Worm (Caenorhabditis elegans): Measurements from ENCODE around the gene C16D9.8.

DNA sequence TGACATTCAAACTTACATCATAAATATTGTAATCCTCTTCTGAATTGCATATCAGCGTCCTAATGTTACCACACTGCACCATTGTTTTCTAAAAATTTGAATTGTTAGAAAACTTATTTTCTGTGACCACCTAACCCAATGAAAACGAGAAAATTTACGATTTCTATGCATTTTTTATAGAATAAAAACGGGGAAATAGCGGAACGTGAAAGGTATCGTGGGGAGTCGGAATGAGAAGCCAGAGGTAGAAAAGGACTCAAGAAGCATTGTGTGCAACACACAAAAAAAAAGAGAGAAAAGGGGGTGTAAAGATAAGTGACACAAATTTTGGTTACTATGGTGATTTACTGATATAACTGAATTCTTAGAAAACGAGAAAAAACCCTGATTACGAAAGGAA, 13.2 kb downstream of the C16D9.8 start, which contains the start of gene C16D9.6:
- TF ChIP-seq gmeb-2 (tag; optimal IDR thresholded peaks at IDR 0.05): no peak
- no peak for TF ChIP-seq hlh-30 (tag; optimal IDR thresholded peaks at IDR 0.05; ENCODE audit: insufficient read depth)
- no peak for TF ChIP-seq zip-5 (tag; optimal IDR thresholded peaks at IDR 0.05)
- no peak for TF ChIP-seq nhr-11 (tag; optimal IDR thresholded peaks at IDR 0.05)
- TF ChIP-seq dve-1 (tag; optimal IDR thresholded peaks at IDR 0.05): no peak
- no peak for TF ChIP-seq ceh-31 (tag; optimal IDR thresholded peaks at IDR 0.05)
- no peak for TF ChIP-seq sox-4 (tag; optimal IDR thresholded peaks at IDR 0.05)

Data from whole organism, late embryonic.